Worm (Caenorhabditis elegans): ENCODE data around the gene F10D2.10.
A peak's percentile ranks its signal among the peaks of the same experiment; 100 is the strongest.

The F10D2.10 gene

DNA sequence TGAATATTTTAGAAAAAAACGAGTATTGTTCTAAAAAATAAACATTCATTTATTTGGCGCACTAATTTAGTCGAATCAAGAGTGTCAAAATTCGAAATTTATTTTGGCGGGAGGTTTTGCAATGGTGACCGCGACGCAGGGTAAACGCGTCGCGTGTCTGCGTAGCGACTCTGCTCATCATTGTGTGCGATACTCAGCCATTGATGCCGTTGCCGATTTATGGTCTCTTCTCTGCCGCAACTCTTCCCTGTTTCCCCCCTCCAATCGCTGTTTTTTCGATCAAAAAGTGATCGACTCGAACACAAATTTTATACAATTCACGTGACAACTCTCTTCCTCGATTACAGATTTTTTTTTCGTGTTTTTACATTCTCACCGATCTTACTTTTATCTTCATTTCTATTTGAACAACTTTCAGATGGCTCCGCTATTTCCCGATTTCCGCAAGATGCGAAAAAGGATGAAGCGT is 40.6 kb upstream of the F10D2.10 start, which contains the start of gene F09G2.2:
Gene F09G2.2, plus strand, starts transcription at position 419 of the 469 bp plus-strand sequence.
- TF ChIP-seq ceh-39 (tag; optimal IDR thresholded peaks at IDR 0.05): peak; percentile 93
- TF ChIP-seq hlh-1 (tag; optimal IDR thresholded peaks at IDR 0.05): no peak
- peak; percentile 96 for TF ChIP-seq pha-4 (tag; optimal IDR thresholded peaks at IDR 0.05)
- no peak for TF ChIP-seq nhr-76 (tag; optimal IDR thresholded peaks at IDR 0.05)
- TF ChIP-seq elt-3 (tag; optimal IDR thresholded peaks at IDR 0.05): no peak
- TF ChIP-seq sptf-1 (tag; optimal IDR thresholded peaks at IDR 0.05): no peak
- peak; percentile 20 for TF ChIP-seq M03D4.4 (tag; optimal IDR thresholded peaks at IDR 0.05)
- peak; percentile 38 for TF ChIP-seq elt-1 (tag; optimal IDR thresholded peaks at IDR 0.05; ENCODE audit: borderline replicate concordance, insufficient read depth)
- TF ChIP-seq drap-1 (GFP tag; optimal IDR thresholded peaks at IDR 0.05): peak; percentile 24
- no peak for TF ChIP-seq sem-2 (GFP tag; optimal IDR thresholded peaks at IDR 0.05)
- TF ChIP-seq nhr-237 (tag; optimal IDR thresholded peaks at IDR 0.05): peak; percentile 87
- TF ChIP-seq ceh-83 (GFP tag; optimal IDR thresholded peaks at IDR 0.05): peak; percentile 46
- TF ChIP-seq ztf-11 (tag; optimal IDR thresholded peaks at IDR 0.05): peak; percentile 63
- TF ChIP-seq blmp-1 (tag; optimal IDR thresholded peaks at IDR 0.05): no peak
- TF ChIP-seq bed-3 (GFP tag; optimal IDR thresholded peaks at IDR 0.05): no peak
- TF ChIP-seq mep-1 (tag; optimal IDR thresholded peaks at IDR 0.05): peak; percentile 95
- TF ChIP-seq flh-1 (GFP tag; optimal IDR thresholded peaks at IDR 0.05): no peak
- TF ChIP-seq ham-2 (GFP tag; optimal IDR thresholded peaks at IDR 0.05): no peak
- peak; percentile 30 for TF ChIP-seq nhr-2 (tag; optimal IDR thresholded peaks at IDR 0.05)
- no peak for TF ChIP-seq unc-62 (GFP tag; optimal IDR thresholded peaks at IDR 0.05)
- peak; percentile 76 for TF ChIP-seq ces-1 (GFP tag; optimal IDR thresholded peaks at IDR 0.05)
- no peak for TF ChIP-seq lin-32 (GFP tag; optimal IDR thresholded peaks at IDR 0.05)
- no peak for TF ChIP-seq ceh-43 (GFP tag; optimal IDR thresholded peaks at IDR 0.05)
- TF ChIP-seq tbx-8 (GFP tag; optimal IDR thresholded peaks at IDR 0.05): no peak
- TF ChIP-seq cnd-1 (tag; optimal IDR thresholded peaks at IDR 0.05): peak; percentile 28
- TF ChIP-seq mls-2 (tag; optimal IDR thresholded peaks at IDR 0.05): peak; percentile 21
- TF ChIP-seq lin-13 (tag; optimal IDR thresholded peaks at IDR 0.05): peak; percentile 97
- no peak for TF ChIP-seq zip-8 (tag; optimal IDR thresholded peaks at IDR 0.05)
- no peak for TF ChIP-seq mab-5 (tag; optimal IDR thresholded peaks at IDR 0.05)
- no peak for TF ChIP-seq nhr-12 (tag; optimal IDR thresholded peaks at IDR 0.05)
- peak; percentile 79 for TF ChIP-seq unc-120 (tag; optimal IDR thresholded peaks at IDR 0.05; ENCODE audit: poor library complexity, severe bottlenecking)
- TF ChIP-seq lsy-2 (tag; optimal IDR thresholded peaks at IDR 0.05): peak; percentile 73
- peak; percentile 29 for TF ChIP-seq unc-39 (tag; optimal IDR thresholded peaks at IDR 0.05)
- TF ChIP-seq nhr-28 (tag; optimal IDR thresholded peaks at IDR 0.05): no peak
- no peak for TF ChIP-seq snpc-4 (tag; optimal IDR thresholded peaks at IDR 0.05)

DNA sequence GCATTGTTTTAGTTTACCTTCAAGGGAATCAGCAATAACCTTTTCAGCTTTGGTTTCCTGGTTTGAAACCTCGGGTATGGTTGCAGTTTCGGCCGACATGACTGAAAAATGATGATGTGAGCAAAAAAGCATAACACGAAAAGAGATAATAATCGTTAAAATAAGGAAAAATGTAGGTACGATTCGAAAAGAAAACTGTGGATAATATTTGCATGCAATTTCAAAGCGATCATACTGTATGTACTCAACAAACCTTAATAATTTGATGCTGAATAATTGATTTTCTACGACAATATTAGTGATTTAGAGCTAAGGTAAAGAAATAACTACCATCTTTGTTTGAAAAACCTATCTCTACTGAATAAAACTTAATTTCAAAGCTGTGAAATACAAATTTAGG is 40.1 kb upstream of the F10D2.10 start, which contains the start of gene attf-2:
Gene attf-2, minus strand, starts transcription at position 101 of the 400 bp plus-strand sequence.
- TF ChIP-seq hlh-1 (tag; optimal IDR thresholded peaks at IDR 0.05) (no peak), M03D4.4 (tag; optimal IDR thresholded peaks at IDR 0.05) (no peak), nhr-237 (tag; optimal IDR thresholded peaks at IDR 0.05) (no peak), nhr-2 (tag; optimal IDR thresholded peaks at IDR 0.05) (no peak), drap-1 (GFP tag; optimal IDR thresholded peaks at IDR 0.05) (no peak), cnd-1 (tag; optimal IDR thresholded peaks at IDR 0.05) (no peak), blmp-1 (tag; optimal IDR thresholded peaks at IDR 0.05) (no peak), ceh-39 (tag; optimal IDR thresholded peaks at IDR 0.05) (no peak), ceh-43 (GFP tag; optimal IDR thresholded peaks at IDR 0.05) (no peak), unc-62 (GFP tag; optimal IDR thresholded peaks at IDR 0.05) (no peak)

DNA sequence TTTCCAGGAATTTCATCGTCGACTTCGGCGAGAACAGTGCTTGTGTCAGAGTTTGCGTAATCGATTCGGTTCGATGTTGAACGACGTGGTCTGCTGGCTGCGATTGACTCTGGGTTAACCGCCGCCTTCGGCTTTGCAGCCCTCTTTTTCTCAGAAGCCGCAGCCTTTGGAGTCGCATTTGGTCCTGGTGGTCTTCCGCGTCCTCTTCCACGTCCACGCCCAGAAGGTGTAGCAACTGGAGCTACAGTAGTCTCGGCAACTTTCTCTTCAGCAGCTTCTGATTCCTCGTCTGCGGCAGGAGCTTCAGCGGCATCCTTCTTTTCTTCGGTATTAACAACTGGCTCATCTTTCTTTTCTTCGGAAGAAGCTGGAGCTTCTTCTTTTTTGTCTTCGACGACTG is 38.8 kb upstream of the F10D2.10 start:
- TF ChIP-seq nhr-2 (tag; optimal IDR thresholded peaks at IDR 0.05) (no peak), lsy-2 (tag; optimal IDR thresholded peaks at IDR 0.05) (no peak), unc-62 (GFP tag; optimal IDR thresholded peaks at IDR 0.05) (no peak), bed-3 (GFP tag; optimal IDR thresholded peaks at IDR 0.05) (no peak), tbx-8 (GFP tag; optimal IDR thresholded peaks at IDR 0.05) (no peak), ztf-11 (tag; optimal IDR thresholded peaks at IDR 0.05) (no peak), mab-5 (tag; optimal IDR thresholded peaks at IDR 0.05) (no peak), mls-2 (tag; optimal IDR thresholded peaks at IDR 0.05) (no peak), drap-1 (GFP tag; optimal IDR thresholded peaks at IDR 0.05) (no peak), cnd-1 (tag; optimal IDR thresholded peaks at IDR 0.05) (no peak), blmp-1 (tag; optimal IDR thresholded peaks at IDR 0.05) (no peak)

All from whole organism, mixed stage, embryonic.